Fruit fly (Drosophila melanogaster): ENCODE results near the gene Cyp6d5.

Cyp6d5 gene

dm6 chr3R:14053037-14053808 is 24.2 kb downstream of the Cyp6d5 start (continued):
- TF ChIP-seq CG2199 (GFP tag; IDR thresholded peaks at IDR 0.05) (peak; percentile 97), CG14667 (GFP tag; IDR thresholded peaks at IDR 0.05) (peak; percentile 96), gem (tag; optimal IDR thresholded peaks at IDR 0.05) (peak; percentile 97), Ets97D (GFP tag; optimal IDR thresholded peaks at IDR 0.05) (peak; percentile 57), sima (GFP tag; optimal IDR thresholded peaks at IDR 0.05) (peak; percentile 34), CG12659 (GFP tag; optimal IDR thresholded peaks at IDR 0.05) (peak; percentile 98), ewg (GFP tag; optimal IDR thresholded peaks at IDR 0.05) (peak; percentile 95), Sry-β (GFP tag; optimal IDR thresholded peaks at IDR 0.05) (peak; percentile 35), ap (GFP tag; IDR thresholded peaks at IDR 0.05) (peak; percentile 97), CG8478 (optimal IDR thresholded peaks at IDR 0.05) (no peak), CrebB (tag; optimal IDR thresholded peaks at IDR 0.05) (peak; percentile 96), CG10431 (GFP tag; optimal IDR thresholded peaks at IDR 0.05) (peak; percentile 84), Scr (GFP tag; IDR thresholded peaks at IDR 0.05; ENCODE audit: partially characterized antibody) (no peak), Camta (GFP tag; optimal IDR thresholded peaks at IDR 0.05) (peak; percentile 58), Optix (GFP tag; IDR thresholded peaks at IDR 0.05) (peak; percentile 97), Hsf (GFP tag; optimal IDR thresholded peaks at IDR 0.05) (peak; percentile 87), PHDP (tag; optimal IDR thresholded peaks at IDR 0.05) (peak; percentile 98), Myb (GFP tag; optimal IDR thresholded peaks at IDR 0.05) (peak; percentile 50), CG15479 (GFP tag; optimal IDR thresholded peaks at IDR 0.05) (no peak), stc (GFP tag; IDR thresholded peaks at IDR 0.05) (peak; percentile 97), luna (GFP tag; optimal IDR thresholded peaks at IDR 0.05) (no peak), CG10959 (GFP tag; IDR thresholded peaks at IDR 0.05) (peak; percentile 84; the same call in 1 of the 2 replicates), gt (GFP tag; IDR thresholded peaks at IDR 0.05) (peak; percentile 93), Side (GFP tag; optimal IDR thresholded peaks at IDR 0.05) (peak; percentile 43), repo (GFP tag; optimal IDR thresholded peaks at IDR 0.05) (peak; percentile 59), CG3838 (GFP tag; optimal IDR thresholded peaks at IDR 0.05) (peak; percentile 81), nerfin-2 (GFP tag; IDR thresholded peaks at IDR 0.05; ENCODE audit: partially characterized antibody) (no peak), CG6175 (GFP tag; IDR thresholded peaks at IDR 0.05) (peak; percentile 96; the same call in 2 of the 3 replicates), inv (GFP tag; IDR thresholded peaks at IDR 0.05; ENCODE audit: partially characterized antibody) (no peak), Six4 (GFP tag; optimal IDR thresholded peaks at IDR 0.05) (peak; percentile 93), gsb (GFP tag; IDR thresholded peaks at IDR 0.05) (peak; percentile 97), cg (GFP tag; optimal IDR thresholded peaks at IDR 0.05) (no peak), row (GFP tag; IDR thresholded peaks at IDR 0.05) (peak; percentile 98), CG10979 (tag; optimal IDR thresholded peaks at IDR 0.05) (peak; percentile 93), CG13624 (GFP tag; optimal IDR thresholded peaks at IDR 0.05) (peak; percentile 73), CG34376 (GFP tag; optimal IDR thresholded peaks at IDR 0.05) (peak; percentile 92), tio (GFP tag; optimal IDR thresholded peaks at IDR 0.05) (peak; percentile 92), Sox100B (GFP tag; optimal IDR thresholded peaks at IDR 0.05) (peak; percentile 93), twi (tag; optimal IDR thresholded peaks at IDR 0.05) (peak; percentile 91), seq (GFP tag; IDR thresholded peaks at IDR 0.05) (peak; percentile 97), toy (GFP tag; IDR thresholded peaks at IDR 0.05) (peak; percentile 96), CG11085 (GFP tag; IDR thresholded peaks at IDR 0.05) (peak; percentile 97), CTCF (GFP tag; optimal IDR thresholded peaks at IDR 0.05) (peak; percentile 70), Rfx (GFP tag; IDR thresholded peaks at IDR 0.05) (peak; percentile 99), abd-A (tag; optimal IDR thresholded peaks at IDR 0.05) (peak; percentile 83), CG15073 (GFP tag; optimal IDR thresholded peaks at IDR 0.05) (peak; percentile 59), dmrt11E (tag; optimal IDR thresholded peaks at IDR 0.05) (peak; percentile 57), CG2120 (GFP tag; optimal IDR thresholded peaks at IDR 0.05) (peak; percentile 98), Mad (GFP tag; optimal IDR thresholded peaks at IDR 0.05) (peak; percentile 90), Hey (tag; optimal IDR thresholded peaks at IDR 0.05) (peak; percentile 83), en (GFP tag; optimal IDR thresholded peaks at IDR 0.05) (no peak)

All from whole organism, embryonic.